Worm (Caenorhabditis elegans) whole organism, late embryonic: ENCODE results near the gene C34D10.5.

Experiments used
- K02D7.2 ChIP-seq: sonication (generic microtip); optimal IDR thresholded peaks from 2 replicates; lab custom pipeline; 2017; ENCODE audit warnings: mild to moderate bottlenecking, missing genetic modification characterization, missing compliant biosample characterization
- K09A11.1 ChIP-seq: sonication (generic microtip); optimal IDR thresholded peaks from 2 replicates; lab custom pipeline; 2017; ENCODE audit warnings: antibody characterized with exemption, mild to moderate bottlenecking, missing genetic modification characterization, missing compliant biosample characterization; ENCODE audit not compliant: insufficient read depth
- ama-1 ChIP-seq: fragments of 150-350 bp; optimal IDR thresholded peaks from 2 replicates; lab custom pipeline; 2014
- ceh-14 ChIP-seq: sonication (generic microtip); optimal IDR thresholded peaks from 2 replicates; lab custom pipeline; 2016; ENCODE audit warnings: missing genotype, missing genetic modification characterization, missing compliant biosample characterization
- ceh-18 ChIP-seq: sonication (generic microtip); optimal IDR thresholded peaks from 2 replicates; lab custom pipeline; 2016; ENCODE audit warnings: missing genetic modification characterization, missing compliant biosample characterization
- ceh-19 ChIP-seq: fragments of 200-800 bp; sonication (Bioruptor generic); optimal IDR thresholded peaks from 2 replicates; lab custom pipeline; 2018; ENCODE audit warnings: mild to moderate bottlenecking, missing genetic modification characterization, missing compliant biosample characterization
- ceh-2 ChIP-seq: sonication (generic microtip); optimal IDR thresholded peaks from 2 replicates; lab custom pipeline; 2016; ENCODE audit warnings: missing genotype, missing genetic modification characterization, missing compliant biosample characterization
- ceh-34 ChIP-seq: sonication (generic microtip); optimal IDR thresholded peaks from 2 replicates; lab custom pipeline; 2016; ENCODE audit warnings: mild to moderate bottlenecking, missing genetic modification characterization, missing compliant biosample characterization
- ceh-45 ChIP-seq: fragments of 200-800 bp; sonication (Bioruptor generic); IDR thresholded peaks from 2 replicates; pipeline ENCODE4 v1.3.6; 2022; ENCODE audit warnings: missing genetic modification reagents, missing genetic modification characterization, missing compliant biosample characterization
- ceh-6 ChIP-seq: fragments of 200-800 bp; sonication (Bioruptor generic); optimal IDR thresholded peaks from 2 replicates; lab custom pipeline; 2018; ENCODE audit warnings: mild to moderate bottlenecking, missing genetic modification characterization, missing compliant biosample characterization
- ceh-9 ChIP-seq: sonication (generic microtip); optimal IDR thresholded peaks from 2 replicates; lab custom pipeline; 2016; ENCODE audit warnings: mild to moderate bottlenecking, missing genetic modification characterization, inconsistent platforms, missing compliant biosample characterization
- che-1 ChIP-seq: sonication (generic microtip); optimal IDR thresholded peaks from 2 replicates; lab custom pipeline; 2016; ENCODE audit warnings: mild to moderate bottlenecking, missing genetic modification characterization, missing compliant biosample characterization
- ets-4 ChIP-seq: sonication (generic microtip); optimal IDR thresholded peaks from 2 replicates; lab custom pipeline; 2016; ENCODE audit warnings: missing genetic modification characterization, missing compliant biosample characterization
- eyg-1 ChIP-seq: sonication (generic microtip); optimal IDR thresholded peaks from 2 replicates; lab custom pipeline; 2016; ENCODE audit warnings: missing genotype, missing genetic modification characterization, missing compliant biosample characterization
- fax-1 ChIP-seq: sonication (generic microtip); optimal IDR thresholded peaks from 2 replicates; lab custom pipeline; 2016; ENCODE audit warnings: missing genotype, missing genetic modification characterization, missing compliant biosample characterization
- hlh-6 ChIP-seq: sonication (generic microtip); optimal IDR thresholded peaks from 2 replicates; lab custom pipeline; 2016; ENCODE audit warnings: missing genotype, missing genetic modification characterization, missing compliant biosample characterization
- hlh-8 ChIP-seq: sonication (generic microtip); optimal IDR thresholded peaks from 2 replicates; lab custom pipeline; 2016; ENCODE audit warnings: missing genotype, missing genetic modification characterization, missing compliant biosample characterization
- lin-11 ChIP-seq: fragments of 200-800 bp; sonication (Bioruptor generic); optimal IDR thresholded peaks from 2 replicates; lab custom pipeline; 2018; ENCODE audit warnings: mild to moderate bottlenecking, missing genetic modification characterization, missing compliant biosample characterization
- madf-2 ChIP-seq: sonication (generic microtip); optimal IDR thresholded peaks from 2 replicates; lab custom pipeline; 2017; ENCODE audit warnings: missing genetic modification characterization, missing compliant biosample characterization
- nhr-232 ChIP-seq: sonication (generic microtip); optimal IDR thresholded peaks from 2 replicates; lab custom pipeline; 2016; ENCODE audit warnings: missing genetic modification characterization, missing compliant biosample characterization
- odd-2 ChIP-seq: sonication (generic microtip); optimal IDR thresholded peaks from 2 replicates; lab custom pipeline; 2017; ENCODE audit warnings: antibody characterized with exemption, mild to moderate bottlenecking, missing genetic modification characterization, missing compliant biosample characterization
- pag-3 ChIP-seq: sonication (generic microtip); optimal IDR thresholded peaks from 2 replicates; lab custom pipeline; 2016; ENCODE audit warnings: missing compliant biosample characterization, missing genetic modification characterization, borderline replicate concordance
- pax-1 ChIP-seq: fragments of 150-350 bp; optimal IDR thresholded peaks from 2 replicates; lab custom pipeline; 2014; ENCODE audit warnings: missing biosample characterization, missing genetic modification characterization
- pha-2 ChIP-seq: sonication (generic microtip); optimal IDR thresholded peaks from 2 replicates; lab custom pipeline; 2017; ENCODE audit warnings: mild to moderate bottlenecking, missing genetic modification characterization, missing compliant biosample characterization
- pqm-1 ChIP-seq: sonication (generic microtip); optimal IDR thresholded peaks from 2 replicates; lab custom pipeline; 2016; ENCODE audit warnings: missing genetic modification characterization, missing compliant biosample characterization
- pros-1 ChIP-seq: fragments of 150-350 bp; optimal IDR thresholded peaks from 2 replicates; lab custom pipeline; 2014; ENCODE audit warnings: missing biosample characterization, missing genetic modification reagents, missing genetic modification characterization
- ref-2 ChIP-seq: sonication (generic microtip); optimal IDR thresholded peaks from 2 replicates; lab custom pipeline; 2016; ENCODE audit warnings: missing genetic modification characterization, missing compliant biosample characterization
- sdc-2 ChIP-seq: sonication (generic microtip); optimal IDR thresholded peaks from 2 replicates; lab custom pipeline; 2016; ENCODE audit warnings: missing genotype, missing genetic modification characterization, missing compliant biosample characterization
- sox-2 ChIP-seq: fragments of 200-800 bp; sonication (Bioruptor generic); IDR thresholded peaks from 2 replicates; pipeline ENCODE4 v1.3.6; 2022; ENCODE audit warnings: missing genetic modification reagents, missing genetic modification characterization, missing compliant biosample characterization
- tbx-2 ChIP-seq: sonication (generic microtip); optimal IDR thresholded peaks from 2 replicates; lab custom pipeline; 2016; ENCODE audit warnings: missing genetic modification characterization, missing compliant biosample characterization
- tbx-7 ChIP-seq: sonication (generic microtip); optimal IDR thresholded peaks from 2 replicates; lab custom pipeline; 2016; ENCODE audit warnings: missing genotype, missing genetic modification characterization, missing compliant biosample characterization
- unc-42 ChIP-seq: sonication (generic microtip); optimal IDR thresholded peaks from 2 replicates; lab custom pipeline; 2016; ENCODE audit warnings: missing genotype, missing genetic modification characterization, missing compliant biosample characterization
- zip-5 ChIP-seq: sonication (generic microtip); optimal IDR thresholded peaks from 2 replicates; lab custom pipeline; 2016; ENCODE audit warnings: missing genetic modification characterization, missing compliant biosample characterization

The C34D10.5 gene

DNA sequence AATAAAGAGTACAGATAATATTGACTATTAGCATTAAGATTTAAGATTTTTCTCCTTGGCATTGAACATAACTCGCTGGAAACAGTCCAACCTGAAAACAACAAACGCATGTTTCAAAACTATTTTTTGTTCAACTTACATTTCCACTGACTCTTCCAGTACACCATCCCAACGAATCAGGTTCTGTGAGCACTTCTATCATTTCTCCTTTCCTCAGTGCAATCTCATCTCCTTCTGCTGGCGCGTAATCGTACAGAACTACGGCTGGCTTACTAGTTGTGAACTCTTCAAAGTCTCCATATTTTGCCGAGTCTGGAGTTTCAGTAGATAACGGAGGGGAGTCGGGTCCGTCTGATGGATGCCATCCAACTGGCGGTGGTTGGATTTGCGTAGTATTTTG, 28.7 kb upstream of the C34D10.5 start:
- TF ChIP-seq ceh-9 (tag; lab: Kevin White, UChicago) (no peak), nhr-232 (no peak), sdc-2 (no peak), hlh-8 (tag; lab: Kevin White, UChicago) (no peak), sox-2 (GFP tag; lab: Robert Waterston, UW) (no peak), odd-2 (tag; lab: Kevin White, UChicago) (no peak)

ce11 chrX:7990282-7990681, 27.5 kb upstream of the C34D10.5 start:
- TF ChIP-seq ets-4 (tag; lab: Kevin White, UChicago): no peak
- TF ChIP-seq ceh-18 (tag; lab: Kevin White, UChicago): no peak
- TF ChIP-seq ceh-14 (tag; lab: Kevin White, UChicago): no peak
- no peak for TF ChIP-seq pha-2 (tag; lab: Kevin White, UChicago)

ce11 chrX:7992102-7992501, 25.7 kb upstream of the C34D10.5 start:
- TF ChIP-seq ceh-45 (no peak), fax-1 (tag; lab: Kevin White, UChicago) (no peak), che-1 (tag; lab: Kevin White, UChicago) (no peak), pax-1 (no peak), ceh-9 (tag; lab: Kevin White, UChicago) (no peak), K02D7.2 (tag; lab: Kevin White, UChicago) (no peak), odd-2 (tag; lab: Kevin White, UChicago) (no peak)
- TF ChIP-seq, all 69 proteins: peak for 0

DNA sequence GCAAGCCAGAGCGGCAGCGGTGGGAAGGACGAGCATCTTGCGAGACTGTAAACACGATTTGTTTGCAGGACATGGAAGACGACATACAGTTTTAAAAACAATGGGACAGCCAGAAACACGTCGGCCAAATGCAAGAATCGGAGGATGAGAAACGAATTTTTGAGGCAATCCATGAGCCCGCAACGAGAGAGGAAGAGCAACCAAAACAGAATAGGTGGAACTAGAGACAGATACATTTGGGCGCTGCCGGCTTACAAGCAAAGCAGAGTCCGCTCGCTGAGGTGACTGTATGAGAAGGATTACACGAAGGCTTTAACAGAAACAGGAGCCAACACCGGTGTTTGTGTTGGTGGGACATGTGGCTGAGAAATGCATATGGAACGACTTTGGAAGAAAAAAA, 23.3 kb upstream of the C34D10.5 start:
- TF ChIP-seq ceh-19 (GFP tag; lab: Kevin White, UChicago): no peak
- TF ChIP-seq hlh-6 (tag; lab: Kevin White, UChicago): peak; percentile 24
- TF ChIP-seq, all 69 proteins: peak for 1

ce11 chrX:7997968-7998367, 19.9 kb upstream of the C34D10.5 start, which contains the start of gene sdpn-1:
TSS of gene sdpn-1 (minus strand) at chrX:7998229.
- TF ChIP-seq ceh-34: no peak
- no peak for TF ChIP-seq ref-2 (tag; lab: Kevin White, UChicago)
- TF ChIP-seq unc-42 (tag; lab: Kevin White, UChicago): no peak
- TF ChIP-seq tbx-2: no peak
- TF ChIP-seq ceh-6 (GFP tag; lab: Kevin White, UChicago): no peak
- TF ChIP-seq ama-1 (lab: Kevin White, UChicago): no peak
- TF ChIP-seq sox-2 (GFP tag; lab: Robert Waterston, UW): no peak
- TF ChIP-seq tbx-7 (tag; lab: Kevin White, UChicago): no peak
- TF ChIP-seq pax-1: no peak
- no peak for TF ChIP-seq ceh-2 (tag; lab: Kevin White, UChicago)
- TF ChIP-seq lin-11 (tag; lab: Kevin White, UChicago): no peak
- no peak for TF ChIP-seq zip-5 (tag; lab: Kevin White, UChicago)
- no peak for TF ChIP-seq eyg-1 (tag; lab: Kevin White, UChicago)
- no peak for TF ChIP-seq pros-1
- no peak for TF ChIP-seq ceh-14 (tag; lab: Kevin White, UChicago)
- TF ChIP-seq sdc-2: no peak
- TF ChIP-seq K09A11.1 (tag; lab: Kevin White, UChicago): no peak
- no peak for TF ChIP-seq madf-2 (tag; lab: Kevin White, UChicago)
- TF ChIP-seq, all 69 proteins: peak for 0

- TF ChIP-seq pax-1: peak; percentile 92
- peak; percentile 30 for TF ChIP-seq tbx-2
- no peak for TF ChIP-seq pag-3 (tag; lab: Kevin White, UChicago)
- TF ChIP-seq pqm-1 (tag; lab: Kevin White, UChicago): no peak
Observed at ce11 chrX:7998942-7999341, 18.9 kb upstream of the C34D10.5 start.
